Fruit fly (Drosophila melanogaster) whole organism, wandering third instar larva: Measurements from ENCODE around the gene Arp1.

ENCODE experiments used
- Abd-B ChIP-seq: fragments of >200 bp; optimal IDR thresholded peaks from 2 replicates; lab custom pipeline; 2017; ENCODE audit warnings: missing biosample characterization, missing genetic modification characterization
- CG32264 ChIP-seq: fragments of 200-800 bp; sonication (Bioruptor generic); optimal IDR thresholded peaks from 2 replicates; lab custom pipeline; 2016; ENCODE audit warnings: missing biosample characterization, missing genetic modification characterization
- CG9705 ChIP-seq: fragments of 200-800 bp; sonication (Bioruptor generic); optimal IDR thresholded peaks from 2 replicates; lab custom pipeline; 2018; ENCODE audit warnings: missing biosample characterization, mild to moderate bottlenecking, missing genetic modification characterization
- CrebA ChIP-seq: fragments of 200-800 bp; sonication (Bioruptor generic); optimal IDR thresholded peaks from 2 replicates; lab custom pipeline; 2016; ENCODE audit warnings: missing biosample characterization, mild to moderate bottlenecking, missing genetic modification characterization, borderline replicate concordance
- Dfd ChIP-seq: fragments of >200 bp; optimal IDR thresholded peaks from 2 replicates; lab custom pipeline; 2017; ENCODE audit warnings: missing biosample characterization, missing genetic modification characterization
- Dif ChIP-seq: fragments of 200-275, 200-300 bp; sonication (Bioruptor generic); optimal IDR thresholded peaks from 2 replicates; lab custom pipeline; 2018; ENCODE audit warnings: missing biosample characterization, missing genetic modification characterization; ENCODE audit not compliant: partially characterized antibody
- GATAd ChIP-seq: sonication (Bioruptor generic); optimal IDR thresholded peaks from 2 replicates; lab custom pipeline; 2016; ENCODE audit warnings: missing biosample characterization, missing genetic modification characterization
- HLH106 ChIP-seq: fragments of 200-800 bp; optimal IDR thresholded peaks from 3 replicates; lab custom pipeline; 2019; ENCODE audit warnings: missing biosample characterization, mild to moderate bottlenecking, missing genetic modification characterization, moderate library complexity
- Hnf4 ChIP-seq: fragments of 200-800 bp; sonication (Bioruptor generic); optimal IDR thresholded peaks from 2 replicates; lab custom pipeline; 2016; ENCODE audit warnings: missing biosample characterization, mild to moderate bottlenecking, missing genetic modification characterization
- Hr78 ChIP-seq: fragments of >200 bp; optimal IDR thresholded peaks from 2 replicates; lab custom pipeline; 2017; ENCODE audit warnings: missing biosample characterization, missing genetic modification characterization
- Hr83 ChIP-seq: fragments of 200-300 bp; sonication (Bioruptor generic); optimal IDR thresholded peaks from 2 replicates; lab custom pipeline; 2016; ENCODE audit warnings: missing biosample characterization, mild to moderate bottlenecking, missing genetic modification characterization, moderate library complexity; ENCODE audit not compliant: poor library complexity, severe bottlenecking
- Jra ChIP-seq: sonication (Bioruptor generic); optimal IDR thresholded peaks from 2 replicates; lab custom pipeline; 2016; ENCODE audit warnings: missing biosample characterization, missing genetic modification characterization
- Myc ChIP-seq: fragments of >200 bp; optimal IDR thresholded peaks from 2 replicates; lab custom pipeline; 2017
- N ChIP-seq: fragments of >200 bp; optimal IDR thresholded peaks from 2 replicates; lab custom pipeline; 2018; ENCODE audit warnings: missing biosample characterization, missing external identifiers, missing genetic modification characterization
- OdsH ChIP-seq: fragments of 200-800 bp; sonication (Bioruptor generic); optimal IDR thresholded peaks from 2 replicates; lab custom pipeline; 2016; ENCODE audit warnings: missing biosample characterization, mild to moderate bottlenecking, missing genetic modification characterization
- Rel ChIP-seq, 2 experiments: fragments of 200-800 bp; sonication (Bioruptor generic) in 1 of 2; optimal IDR thresholded peaks; 2 replicates in 1 of 2; 3 replicates in 1 of 2; lab custom pipeline; 2016 to 2019; ENCODE audit warnings: mild to moderate bottlenecking in 2 of 2, missing biosample characterization in 2 of 2, missing genetic modification characterization in 2 of 2, moderate library complexity in 1 of 2
- Sp1 ChIP-seq: fragments of 200-800 bp; sonication (Bioruptor generic); optimal IDR thresholded peaks from 3 replicates; lab custom pipeline; 2019; ENCODE audit warnings: missing biosample characterization, mild to moderate bottlenecking, missing genetic modification characterization, moderate library complexity
- br ChIP-seq: fragments of 200-800 bp; sonication (Bioruptor generic); optimal IDR thresholded peaks from 2 replicates; lab custom pipeline; 2016; ENCODE audit warnings: missing biosample characterization, missing genetic modification characterization
- brk ChIP-seq: fragments of 200-800 bp; sonication (Bioruptor generic); optimal IDR thresholded peaks from 2 replicates; lab custom pipeline; 2016; ENCODE audit warnings: missing biosample characterization, mild to moderate bottlenecking, missing genetic modification characterization
- dmrt93B ChIP-seq: fragments of 200-800 bp; sonication (Bioruptor generic); optimal IDR thresholded peaks from 2 replicates; lab custom pipeline; 2018; ENCODE audit warnings: missing biosample characterization, mild to moderate bottlenecking, missing genetic modification characterization
- dsf ChIP-seq: sonication (Bioruptor generic); optimal IDR thresholded peaks from 2 replicates; lab custom pipeline; 2016; ENCODE audit warnings: missing biosample characterization, missing genetic modification characterization, borderline replicate concordance
- ey ChIP-seq: fragments of 200-800 bp; sonication (Bioruptor generic); optimal IDR thresholded peaks from 2 replicates; lab custom pipeline; 2016; ENCODE audit warnings: missing biosample characterization, missing genetic modification characterization
- foxo ChIP-seq, 2 experiments: fragments of 200-800 bp; sonication (Bioruptor generic); optimal IDR thresholded peaks; 2 replicates in 1 of 2; 3 replicates in 1 of 2; lab custom pipeline; 2016 to 2017; ENCODE audit warnings: missing biosample characterization in 2 of 2, missing genetic modification characterization in 2 of 2
- fru ChIP-seq: fragments of 200-800 bp; sonication (Bioruptor generic); optimal IDR thresholded peaks from 3 replicates; lab custom pipeline; 2016; ENCODE audit warnings: missing biosample characterization, mild to moderate bottlenecking, missing genetic modification characterization
- h ChIP-seq: fragments of 200-800 bp; sonication (Bioruptor generic); optimal IDR thresholded peaks from 3 replicates; lab custom pipeline; 2016; ENCODE audit warnings: missing biosample characterization, mild to moderate bottlenecking, missing genetic modification characterization
- jim ChIP-seq: fragments of 175-275, 200-325 bp; sonication (Bioruptor generic); optimal IDR thresholded peaks from 2 replicates; lab custom pipeline; 2016; ENCODE audit warnings: missing biosample characterization, mild to moderate bottlenecking, missing genetic modification characterization
- lola ChIP-seq: fragments of >200 bp; optimal IDR thresholded peaks from 2 replicates; lab custom pipeline; 2017; ENCODE audit warnings: missing biosample characterization, missing genetic modification characterization
- pan ChIP-seq: fragments of >200 bp; optimal IDR thresholded peaks from 2 replicates; lab custom pipeline; 2017
- psq ChIP-seq: fragments of 200-800 bp; sonication (Bioruptor generic); optimal IDR thresholded peaks from 3 replicates; lab custom pipeline; 2017; ENCODE audit warnings: missing biosample characterization, mild to moderate bottlenecking, missing genetic modification characterization, moderate library complexity
- rgr ChIP-seq: fragments of 200-800 bp; sonication (Bioruptor generic); optimal IDR thresholded peaks from 3 replicates; lab custom pipeline; 2016; ENCODE audit warnings: missing biosample characterization, mild to moderate bottlenecking, missing genetic modification characterization
- sage ChIP-seq: fragments of 200-800 bp; sonication (Bioruptor generic); optimal IDR thresholded peaks from 2 replicates; lab custom pipeline; 2016; ENCODE audit warnings: missing biosample characterization, mild to moderate bottlenecking, missing genetic modification characterization
- sv ChIP-seq: fragments of 200-800 bp; sonication (Bioruptor generic); optimal IDR thresholded peaks from 3 replicates; lab custom pipeline; 2016; ENCODE audit warnings: missing biosample characterization, missing genetic modification characterization
- tai ChIP-seq: sonication (Bioruptor generic); optimal IDR thresholded peaks from 2 replicates; lab custom pipeline; 2016; ENCODE audit warnings: missing biosample characterization, missing genetic modification characterization

Arp1 gene

dm6 chr3R:12700454-12700853, 8.9 kb downstream of the Arp1 start:
- TF ChIP-seq rgr = no peak
- no peak for TF ChIP-seq GATAd (GFP tag; lab: Kevin White, UChicago)
- TF ChIP-seq CG9705 (GFP tag; lab: Kevin White, UChicago) = no peak
- no peak for TF ChIP-seq ey
- TF ChIP-seq CG32264 = no peak
- no peak for TF ChIP-seq dsf (GFP tag; lab: Kevin White, UChicago)
- no peak for TF ChIP-seq psq (GFP tag; lab: Kevin White, UChicago)
- TF ChIP-seq h (GFP tag; lab: Kevin White, UChicago) = no peak
- no peak for TF ChIP-seq lola (GFP tag; lab: Kevin White, UChicago)
- TF ChIP-seq dmrt93B (GFP tag; lab: Kevin White, UChicago) = no peak
- no peak for TF ChIP-seq HLH106 (tag; lab: Kevin White, UChicago)
- no peak for TF ChIP-seq CrebA
- TF ChIP-seq fru (GFP tag; lab: Kevin White, UChicago) = no peak
- TF ChIP-seq OdsH (GFP tag; lab: Kevin White, UChicago) = no peak
- no peak for TF ChIP-seq br (GFP tag; lab: Kevin White, UChicago)
- no peak for TF ChIP-seq Hnf4

dm6 chr3R:12701257-12701656, 9.7 kb downstream of the Arp1 start:
- TF ChIP-seq Hr78 (GFP tag; lab: Kevin White, UChicago) = no peak
- no peak for TF ChIP-seq sage (GFP tag; lab: Kevin White, UChicago)
- TF ChIP-seq psq (GFP tag; lab: Kevin White, UChicago) = no peak
- no peak for TF ChIP-seq CG32264
- TF ChIP-seq, all 38 proteins: peak for 0

- TF ChIP-seq sv (no peak), CG32264 (no peak), foxo (GFP tag; optimal IDR thresholded peaks at IDR 0.05; lab: Kevin White, UChicago) (no peak), lola (GFP tag; lab: Kevin White, UChicago) (no peak), ey (no peak), tai (no peak), jim (no peak), psq (GFP tag; lab: Kevin White, UChicago) (no peak), Jra (GFP tag; lab: Kevin White, UChicago) (no peak), dmrt93B (GFP tag; lab: Kevin White, UChicago) (no peak), Myc (lab: Kevin White, UChicago) (no peak), h (GFP tag; lab: Kevin White, UChicago) (no peak), brk (GFP tag; lab: Kevin White, UChicago) (no peak), Abd-B (GFP tag; lab: Kevin White, UChicago) (no peak), N (GFP tag; lab: Kevin White, UChicago) (no peak), Hr78 (GFP tag; lab: Kevin White, UChicago) (no peak), pan (no peak), CrebA (no peak), GATAd (GFP tag; lab: Kevin White, UChicago) (no peak)
Measured at dm6 chr3R:12701994-12702494, 10.5 kb downstream of the Arp1 start.

dm6 chr3R:12704861-12705260, 13.3 kb downstream of the Arp1 start, which contains the start of gene CG12279:
Gene CG12279, plus strand, starts transcription at chr3R:12705094.
- no peak for TF ChIP-seq Hr83
- no peak for TF ChIP-seq Rel (GFP tag; optimal IDR thresholded peaks at IDR 0.05; lab: Kevin White, UChicago)
- TF ChIP-seq Rel (tag; optimal IDR thresholded peaks at IDR 0.05; lab: Kevin White, UChicago) = no peak
- no peak for TF ChIP-seq N (GFP tag; lab: Kevin White, UChicago)
- no peak for TF ChIP-seq Myc (lab: Kevin White, UChicago)
- TF ChIP-seq Hnf4 = no peak
- TF ChIP-seq dmrt93B (GFP tag; lab: Kevin White, UChicago) = no peak
- TF ChIP-seq sv = no peak
- TF ChIP-seq Abd-B (GFP tag; lab: Kevin White, UChicago) = no peak
- no peak for TF ChIP-seq GATAd (GFP tag; lab: Kevin White, UChicago)
- TF ChIP-seq lola (GFP tag; lab: Kevin White, UChicago) = no peak
- no peak for TF ChIP-seq Sp1 (GFP tag; lab: Kevin White, UChicago)
- no peak for TF ChIP-seq h (GFP tag; lab: Kevin White, UChicago)
- TF ChIP-seq Dfd (GFP tag; lab: Kevin White, UChicago) = no peak
- no peak for TF ChIP-seq ey
- TF ChIP-seq dsf (GFP tag; lab: Kevin White, UChicago) = no peak
- no peak for TF ChIP-seq Dif (GFP tag; lab: Kevin White, UChicago)
- TF ChIP-seq OdsH (GFP tag; lab: Kevin White, UChicago) = no peak
- TF ChIP-seq rgr = no peak
- no peak for TF ChIP-seq tai
